Fruit fly (Drosophila melanogaster) S2 (cell line): ENCODE results near the gene crp.

Experiments
- CG8478 ChIP-seq: fragments of >200 bp; optimal IDR thresholded peaks from 2 replicates; lab custom pipeline; 2018
- CTCF ChIP-seq, 2 experiments: fragments of >200 bp; optimal IDR thresholded peaks; 2 replicates each; lab custom pipeline; 2018

- TF ChIP-seq CTCF (optimal IDR thresholded peaks at IDR 0.05; lab: Kevin White, UChicago) = no peak
- no peak for TF ChIP-seq CG8478
These were observed 16.7 kb downstream of the crp start for dm6 chr2L:16270667-16271485.
